Worm (Caenorhabditis elegans): Measurements from ENCODE around the gene T21C9.6.
A peak's percentile ranks its signal among the peaks of the same experiment; 100 is the strongest.

T21C9.6 gene

ce11 chrV:10536808-10537207 is 44.9 kb upstream of the T21C9.6 start:
- TF ChIP-seq ceh-100 (GFP tag; IDR thresholded peaks at IDR 0.05): 0 out of 2 replicates have a peak, but pooled peaks have one; percentile 62
- no peak for TF ChIP-seq nhr-120 (GFP tag; IDR thresholded peaks at IDR 0.05)
- no peak for TF ChIP-seq rec-8 (tag; optimal IDR thresholded peaks at IDR 0.05)
- TF ChIP-seq pbrm-1 (GFP tag; IDR thresholded peaks at IDR 0.05): peak; percentile 88
- TF ChIP-seq ceh-91 (GFP tag; IDR thresholded peaks at IDR 0.05): no peak
- TF ChIP-seq lsl-1 (GFP tag; optimal IDR thresholded peaks at IDR 0.05): peak; percentile 30
- TF ChIP-seq attf-3 (GFP tag; conservative IDR thresholded peaks at IDR 0.05): 0 out of 2 replicates have a peak, but pooled peaks have one; percentile 59
- TF ChIP-seq nfyb-1 (GFP tag; IDR thresholded peaks at IDR 0.05): peak; percentile 82
- TF ChIP-seq die-1 (tag; optimal IDR thresholded peaks at IDR 0.05): no peak
- TF ChIP-seq zim-3 (tag; optimal IDR thresholded peaks at IDR 0.05): no peak
- peak; percentile 48 for TF ChIP-seq chd-7 (tag; optimal IDR thresholded peaks at IDR 0.05)
- no peak for TF ChIP-seq T26A5.8 (tag; optimal IDR thresholded peaks at IDR 0.05)
- TF ChIP-seq attf-6 (GFP tag; IDR thresholded peaks at IDR 0.05): no peak
- TF ChIP-seq atf-7 (tag; optimal IDR thresholded peaks at IDR 0.05): peak; percentile 61
- no peak for TF ChIP-seq F49E8.2 (tag; optimal IDR thresholded peaks at IDR 0.05; ENCODE audit: insufficient read depth)
- no peak for TF ChIP-seq nhr-90 (tag; optimal IDR thresholded peaks at IDR 0.05)
- TF ChIP-seq F33H1.4 (GFP tag; IDR thresholded peaks at IDR 0.05): 0 out of 2 replicates have a peak, but pooled peaks have one; percentile 40
- no peak for TF ChIP-seq aptf-3 (GFP tag; IDR thresholded peaks at IDR 0.05)
- no peak for TF ChIP-seq Y53F4B.3 (GFP tag; IDR thresholded peaks at IDR 0.05)
- peak; percentile 90 for TF ChIP-seq attf-5 (GFP tag; optimal IDR thresholded peaks at IDR 0.05)
- no peak for TF ChIP-seq Y79H2A.3 (GFP tag; conservative IDR thresholded peaks at IDR 0.05)
- TF ChIP-seq T07F8.4 (tag; optimal IDR thresholded peaks at IDR 0.05): no peak
- TF ChIP-seq bed-2 (GFP tag; IDR thresholded peaks at IDR 0.05): no peak
- peak; percentile 71 for TF ChIP-seq K11D2.4 (GFP tag; IDR thresholded peaks at IDR 0.05)
- TF ChIP-seq ztf-18 (tag; optimal IDR thresholded peaks at IDR 0.05): peak; percentile 97
- no peak for TF ChIP-seq Y67H2A.10 (GFP tag; conservative IDR thresholded peaks at IDR 0.05)
- TF ChIP-seq him-1 (tag; optimal IDR thresholded peaks at IDR 0.05): no peak
- TF ChIP-seq somi-1 (GFP tag; optimal IDR thresholded peaks at IDR 0.05): peak; percentile 78
- TF ChIP-seq sptf-2 (GFP tag; optimal IDR thresholded peaks at IDR 0.05): no peak
- TF ChIP-seq mcd-1 (GFP tag; IDR thresholded peaks at IDR 0.05): peak; percentile 82
- peak; percentile 94 for TF ChIP-seq lin-54 (GFP tag; optimal IDR thresholded peaks at IDR 0.05)
- no peak for TF ChIP-seq F39B2.1 (GFP tag; IDR thresholded peaks at IDR 0.05)
- no peak for TF ChIP-seq fkh-3 (tag; optimal IDR thresholded peaks at IDR 0.05)
- TF ChIP-seq egl-44 (GFP tag; IDR thresholded peaks at IDR 0.05): no peak
- no peak for TF ChIP-seq B0019.2 (GFP tag; conservative IDR thresholded peaks at IDR 0.05)
- TF ChIP-seq F57C9.4 (tag; optimal IDR thresholded peaks at IDR 0.05): no peak
- TF ChIP-seq Y53G8AR.9 (GFP tag; conservative IDR thresholded peaks at IDR 0.05): peak; percentile 81
- peak; percentile 3 for TF ChIP-seq ztf-22 (GFP tag; optimal IDR thresholded peaks at IDR 0.05)
- TF ChIP-seq B0336.3 (GFP tag; IDR thresholded peaks at IDR 0.05): peak; percentile 42; the same call in 1 of the 2 replicates
- no peak for TF ChIP-seq unc-130 (GFP tag; optimal IDR thresholded peaks at IDR 0.05)
- no peak for TF ChIP-seq rpc-1 (optimal IDR thresholded peaks at IDR 0.05)
- TF ChIP-seq rpc-1 (tag; optimal IDR thresholded peaks at IDR 0.05): no peak
- TF ChIP-seq lin-35 (GFP tag; optimal IDR thresholded peaks at IDR 0.05): peak in 2 of 3 experiments; percentile 54 to 93
- TF ChIP-seq madf-8 (GFP tag; conservative IDR thresholded peaks at IDR 0.05): 0 out of 2 replicates have a peak, but pooled peaks have one; percentile 6
- TF ChIP-seq mel-28 (tag; optimal IDR thresholded peaks at IDR 0.05; ENCODE audit: borderline replicate concordance): no peak
- TF ChIP-seq snpc-4 (GFP tag; optimal IDR thresholded peaks at IDR 0.05): no peak
- peak in 2 of 4 experiments; percentile 63 to 77 for TF ChIP-seq snpc-4 (tag; optimal IDR thresholded peaks at IDR 0.05)
- TF ChIP-seq repo-1 (tag; optimal IDR thresholded peaks at IDR 0.05): peak; percentile 64
- no peak for TF ChIP-seq lir-1 (GFP tag; conservative IDR thresholded peaks at IDR 0.05)
